Worm (Caenorhabditis elegans) whole organism, L4/young adult: ENCODE data around the gene nex-1.

Source experiments
- W03F9.2 ChIP-seq: fragments of 150-350 bp; optimal IDR thresholded peaks from 2 replicates; lab custom pipeline; 2014; ENCODE audit warnings: missing biosample characterization, missing genetic modification characterization
- dao-5 ChIP-seq: sonication (generic microtip); optimal IDR thresholded peaks from 2 replicates; lab custom pipeline; 2016; ENCODE audit warnings: missing genotype, missing genetic modification characterization, moderate library complexity, missing compliant biosample characterization
- him-1 ChIP-seq: sonication (generic microtip); optimal IDR thresholded peaks from 2 replicates; lab custom pipeline; 2016; ENCODE audit warnings: missing genotype, missing genetic modification reagents, missing genetic modification characterization, missing compliant biosample characterization

DNA sequence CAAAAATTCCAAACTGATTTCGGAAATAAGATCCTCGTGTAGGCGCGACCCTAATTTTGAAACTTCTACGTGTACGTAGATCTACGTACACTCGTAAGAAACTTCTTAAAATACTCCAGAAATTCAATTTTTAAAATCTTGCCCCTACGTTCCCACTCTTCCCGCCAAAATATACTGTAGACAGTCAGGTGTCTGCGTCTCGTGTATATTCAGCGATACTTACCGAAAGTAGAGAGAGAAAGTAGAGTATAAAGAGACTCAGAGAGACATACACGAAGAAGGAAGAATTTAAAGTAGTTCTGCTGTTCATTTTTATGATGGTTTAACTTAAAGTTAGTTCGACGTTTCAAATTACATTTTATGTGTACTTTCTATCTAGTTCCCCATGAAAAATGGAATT is 32.2 kb upstream of the nex-1 start:
- TF ChIP-seq W03F9.2 (no peak), him-1 (tag; lab: Kevin White, UChicago) (no peak), dao-5 (tag; lab: Kevin White, UChicago) (no peak)
